Fruit fly (Drosophila melanogaster): ENCODE measurements around the gene LysRS.

The LysRS gene

DNA sequence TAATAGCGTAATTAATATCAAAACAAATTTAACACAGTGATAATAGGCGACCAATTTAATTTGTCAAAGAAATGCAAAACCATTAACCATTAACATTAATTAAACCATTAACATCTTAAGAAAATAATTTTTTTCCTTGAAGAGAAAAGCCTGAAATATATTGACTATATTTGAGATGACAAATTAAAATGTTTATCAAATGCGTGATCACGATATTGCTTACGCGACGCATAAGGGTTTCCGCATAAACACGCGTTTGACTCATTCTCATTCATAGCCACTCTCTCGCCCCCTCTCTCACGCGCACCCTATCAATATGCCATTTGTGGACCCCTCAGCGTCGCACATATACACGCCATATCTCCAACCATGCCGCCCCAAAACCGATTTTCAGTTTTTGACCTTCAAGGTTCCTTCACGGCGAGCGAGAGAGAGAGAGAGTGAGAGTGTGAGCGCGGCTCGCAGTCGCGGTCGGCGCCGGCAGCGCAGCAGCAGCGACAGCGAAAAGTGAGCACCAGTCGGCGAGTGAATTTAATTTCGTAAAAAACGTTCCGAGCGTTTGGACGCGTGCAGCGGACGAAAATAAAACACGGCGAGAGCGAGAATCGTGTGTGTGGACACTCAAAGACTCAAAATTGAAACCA lies 23.2 kb downstream of the LysRS start, which contains the start of gene Hex-A:
Hex-A (plus strand) TSS at position 317 of the 644 bp plus-strand sequence.
- TF ChIP-seq noc (tag; optimal IDR thresholded peaks at IDR 0.05) = peak; percentile 99

DNA sequence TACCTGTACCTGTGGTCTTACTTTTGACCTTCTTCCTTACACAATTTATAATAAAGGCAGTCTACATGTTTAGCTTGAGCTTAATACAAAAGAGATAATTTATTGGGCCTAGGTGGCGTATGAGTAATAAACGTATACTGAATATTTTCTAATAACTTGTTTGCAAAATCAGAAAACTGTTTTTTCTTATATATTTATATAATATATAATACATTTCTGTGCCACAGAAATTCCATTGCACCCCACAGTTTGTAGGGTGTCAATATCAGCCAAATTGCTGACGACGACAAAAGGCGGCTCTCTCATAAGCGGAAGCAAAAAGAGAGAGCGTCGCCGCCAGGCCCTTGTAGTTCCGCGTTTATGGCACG lies 23.8 kb downstream of the LysRS start:
- no peak for TF ChIP-seq noc (tag; optimal IDR thresholded peaks at IDR 0.05)

DNA sequence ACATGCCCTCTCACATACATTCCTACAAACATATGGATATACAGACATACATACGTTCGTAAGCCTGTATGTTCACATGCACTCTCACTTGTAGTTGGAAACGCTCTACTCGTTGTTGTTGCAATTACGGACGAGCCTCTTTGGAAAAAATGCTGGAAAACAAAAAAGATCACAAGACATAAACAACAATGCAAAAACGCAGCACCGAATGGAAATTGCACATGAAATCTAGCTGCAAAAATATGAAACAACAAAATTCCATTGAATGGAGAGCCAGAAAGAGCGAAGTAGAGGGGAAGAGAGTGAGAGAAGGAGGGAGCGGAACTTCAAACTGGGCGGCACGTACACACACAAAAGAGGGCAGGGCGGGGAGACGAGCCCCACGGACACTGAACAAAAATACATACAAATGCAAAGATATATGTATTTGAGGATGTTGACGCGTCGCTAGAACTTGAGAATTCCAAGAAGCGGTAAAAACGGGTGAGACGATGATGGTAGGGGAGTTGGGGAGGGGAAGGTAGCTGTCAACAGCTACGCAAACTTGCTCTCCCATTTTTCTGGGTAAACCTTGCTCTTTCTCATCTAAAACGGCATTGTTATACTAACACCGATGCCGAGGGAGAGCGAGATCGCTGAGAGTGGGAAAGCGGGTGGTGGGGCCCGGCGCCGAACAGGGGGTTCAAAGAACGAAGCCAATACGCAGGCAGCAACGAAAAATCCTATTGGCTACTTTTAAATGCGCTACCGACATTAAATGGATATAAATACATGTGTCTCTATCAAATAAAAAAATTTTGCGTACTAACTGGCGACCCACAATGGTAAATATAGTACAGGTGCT lies 24.4 kb downstream of the LysRS start:
- TF ChIP-seq noc (tag; optimal IDR thresholded peaks at IDR 0.05) = no peak

DNA sequence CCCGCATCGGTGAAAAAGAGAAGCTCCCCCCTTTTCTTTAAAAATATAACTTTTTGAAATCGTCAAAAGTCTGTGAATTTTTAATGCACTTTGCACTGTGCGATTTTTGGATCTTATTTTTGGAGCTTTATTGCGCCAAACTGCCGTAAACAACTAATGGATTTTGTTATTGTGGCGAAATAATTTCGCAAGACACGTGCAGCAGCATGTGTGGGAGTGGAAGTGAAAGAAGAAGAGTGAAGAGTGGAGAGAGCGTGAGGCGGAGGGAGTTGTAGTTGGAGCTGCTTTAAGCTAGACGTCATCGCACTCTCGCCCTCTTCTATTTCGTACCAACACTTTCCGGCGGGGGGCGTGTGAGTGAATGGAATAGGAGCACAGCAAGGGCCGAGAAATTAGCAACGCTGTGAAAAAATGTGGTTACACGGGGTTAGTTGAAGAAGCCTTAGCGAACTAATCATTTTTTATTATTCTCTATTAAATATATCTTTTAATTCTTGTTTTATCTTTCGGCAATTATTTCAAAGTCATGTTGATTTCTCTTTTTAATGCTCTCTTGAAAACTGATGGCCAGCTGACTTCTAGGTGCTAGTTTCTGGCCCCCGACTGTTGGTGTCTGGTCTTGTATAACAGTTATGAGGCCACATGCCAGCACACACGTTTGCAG lies 25.1 kb downstream of the LysRS start:
- peak; percentile 97 for TF ChIP-seq noc (tag; optimal IDR thresholded peaks at IDR 0.05)

DNA sequence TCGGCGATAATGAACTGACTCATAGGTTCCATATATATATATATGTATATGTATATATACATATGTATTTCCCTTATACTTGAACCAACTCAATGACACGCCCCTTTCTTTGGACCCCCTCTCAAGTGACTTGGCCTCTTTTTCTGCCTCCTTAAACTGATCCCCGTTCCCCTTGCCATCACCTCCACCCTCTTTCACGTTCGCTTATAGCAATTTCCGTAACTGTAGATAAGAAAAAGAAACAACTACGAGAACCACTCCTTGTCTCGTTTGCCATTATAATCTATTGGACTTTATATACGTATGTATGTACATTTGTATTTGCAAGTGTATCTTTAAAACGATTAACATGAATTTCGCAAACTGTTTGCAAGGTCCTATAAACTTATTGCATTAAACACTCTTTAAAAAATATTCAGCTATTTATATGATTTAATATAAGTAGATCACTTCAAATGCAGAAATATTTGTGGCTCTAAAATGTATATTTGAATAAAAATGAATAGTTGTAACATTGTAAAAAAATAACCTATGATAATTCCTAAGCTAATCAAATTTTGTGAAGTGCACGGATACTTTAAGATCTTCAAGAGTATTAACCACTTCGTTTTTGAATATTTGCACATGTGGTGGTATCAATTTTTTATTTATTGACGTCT lies 25.9 kb downstream of the LysRS start:
- peak; percentile 93 for TF ChIP-seq noc (tag; optimal IDR thresholded peaks at IDR 0.05)

DNA sequence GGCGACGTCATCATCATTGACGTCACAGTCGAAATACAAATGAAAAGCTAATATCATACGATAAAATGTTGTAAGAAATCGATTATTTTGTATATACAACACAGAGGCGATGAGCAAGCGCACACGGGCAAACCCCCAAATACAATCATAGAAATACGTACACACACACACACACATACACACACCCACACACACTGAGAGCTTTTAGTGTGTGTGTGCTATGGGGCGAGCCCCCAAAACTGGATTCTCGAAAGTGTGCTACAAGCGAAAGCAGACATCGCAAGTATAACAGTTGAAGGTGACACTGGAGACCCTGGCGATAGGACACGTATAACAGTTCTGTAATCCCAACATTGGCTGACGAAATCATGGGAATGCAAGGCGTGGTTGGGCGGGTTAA lies 26.8 kb downstream of the LysRS start:
- no peak for TF ChIP-seq noc (tag; optimal IDR thresholded peaks at IDR 0.05)

DNA sequence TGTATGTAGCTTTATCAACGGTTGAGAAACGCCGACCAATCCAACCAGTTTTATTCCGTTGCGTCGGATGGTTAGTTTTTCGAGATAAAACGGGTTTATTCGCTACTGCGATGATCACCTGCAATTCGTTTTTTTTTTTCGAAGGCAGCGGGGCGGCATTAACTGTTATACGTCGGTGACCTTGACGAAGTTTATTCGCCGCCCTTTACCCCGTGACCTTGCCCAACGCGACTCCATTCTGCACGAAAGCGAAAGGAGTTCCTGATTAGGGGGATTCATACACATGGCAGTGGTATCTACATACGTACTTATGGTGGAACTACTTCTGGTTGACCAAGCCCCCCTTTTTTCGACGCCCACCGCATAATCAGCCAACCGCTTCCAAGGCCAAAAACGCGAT lies 28.1 kb downstream of the LysRS start:
- TF ChIP-seq noc (tag; optimal IDR thresholded peaks at IDR 0.05) = no peak

DNA sequence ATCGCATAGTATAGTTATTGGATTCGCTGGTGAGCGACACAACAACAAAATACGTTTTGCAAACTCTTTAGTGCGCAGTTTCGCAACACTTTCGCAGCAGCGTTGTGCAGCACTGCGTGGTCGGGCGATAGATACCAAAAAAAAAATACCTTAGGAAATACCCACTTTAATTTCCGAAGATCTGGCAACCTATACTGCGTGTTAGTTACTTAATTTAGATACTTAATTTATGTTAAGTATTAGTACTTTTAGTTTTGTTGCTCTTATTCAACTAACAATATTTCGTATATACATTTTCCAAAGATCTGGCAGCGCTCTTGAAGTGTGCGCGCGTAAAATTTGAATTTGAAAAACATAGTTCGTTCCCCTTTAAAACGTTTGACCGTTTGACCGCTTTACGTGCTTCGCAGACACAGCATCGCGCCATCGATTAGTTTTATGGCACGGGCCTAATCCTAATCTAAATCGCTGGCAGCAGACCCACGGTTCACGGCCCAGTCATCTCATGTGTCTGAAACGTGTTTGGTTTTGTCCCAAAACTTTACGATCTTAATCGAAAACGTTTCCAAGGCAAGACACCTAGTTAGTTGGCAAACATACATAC lies 28.7 kb downstream of the LysRS start, which contains the start of gene LPCAT:
LPCAT (minus strand) TSS at position 70 of the 604 bp plus-strand sequence.
- TF ChIP-seq noc (tag; optimal IDR thresholded peaks at IDR 0.05) = no peak

DNA sequence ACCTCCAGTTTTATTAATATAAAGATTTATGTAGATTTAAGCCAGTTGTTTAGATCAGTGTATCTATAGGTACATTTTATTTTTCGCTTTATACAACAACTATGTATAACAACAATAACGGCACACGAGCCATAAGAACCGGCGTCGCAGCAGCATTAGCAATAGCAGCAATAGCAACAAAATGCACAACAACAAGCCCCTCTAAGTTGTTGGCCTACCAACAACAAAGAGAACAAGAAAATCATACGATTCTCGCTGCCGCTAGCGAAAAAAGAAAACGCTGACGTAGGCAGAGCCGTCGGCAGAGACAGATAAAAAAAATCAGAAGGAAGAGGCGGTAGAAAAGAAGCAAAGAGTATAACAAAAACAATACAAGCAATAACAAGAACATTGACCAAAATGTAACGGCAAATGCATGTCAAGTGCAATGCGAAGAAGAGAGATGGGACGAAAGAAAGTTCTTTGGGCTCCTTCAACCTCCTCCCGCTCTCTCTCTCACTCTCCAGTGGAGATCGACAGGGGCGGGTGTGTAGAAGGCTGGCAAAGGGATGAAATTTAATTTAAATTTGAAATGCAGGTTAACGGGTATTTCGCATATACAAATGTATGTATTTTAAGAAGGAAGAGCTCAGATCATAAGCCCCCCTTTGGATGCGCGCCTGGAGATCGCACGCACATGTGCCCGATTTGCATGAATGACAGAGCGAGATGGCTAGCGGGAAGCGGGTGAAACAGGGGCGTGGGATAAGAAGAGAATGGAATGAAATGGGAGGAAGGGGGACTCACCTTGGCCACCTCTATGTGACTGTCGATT lies 29.8 kb downstream of the LysRS start:
- peak; percentile 99 for TF ChIP-seq noc (tag; optimal IDR thresholded peaks at IDR 0.05)

DNA sequence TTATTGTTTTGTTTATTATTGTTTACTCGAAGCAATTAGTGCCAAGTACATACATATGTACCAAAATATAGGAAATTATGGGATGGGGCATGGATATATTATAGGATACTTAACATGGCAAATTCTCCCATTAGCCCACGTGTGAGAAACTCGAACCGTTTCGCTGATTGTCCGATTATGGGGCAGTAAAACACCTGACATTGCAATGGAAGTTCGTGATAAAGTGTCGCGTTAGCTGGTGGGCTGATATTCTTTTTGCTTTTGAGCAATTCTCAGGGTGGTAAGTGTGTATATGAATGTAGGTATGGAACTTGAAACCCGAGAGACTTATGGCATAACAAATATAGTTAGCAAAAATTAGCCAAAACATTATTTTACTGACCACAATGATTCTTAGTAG lies 30.7 kb downstream of the LysRS start:
- TF ChIP-seq noc (tag; optimal IDR thresholded peaks at IDR 0.05) = no peak

DNA sequence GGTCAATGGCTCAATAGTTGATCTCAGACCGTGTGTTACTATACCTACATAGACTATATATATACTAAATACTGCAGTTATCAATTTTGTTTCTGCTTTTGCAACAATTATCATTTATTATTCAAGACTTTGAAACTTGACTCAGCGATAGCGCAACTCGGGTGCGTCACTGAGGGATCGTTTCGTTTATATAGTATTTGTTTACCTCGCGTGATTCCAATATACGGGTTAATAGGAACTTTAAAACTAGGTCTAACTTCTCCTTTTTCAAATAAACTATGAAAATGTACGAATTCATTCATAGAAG lies 31.4 kb downstream of the LysRS start:
- no peak for TF ChIP-seq noc (tag; optimal IDR thresholded peaks at IDR 0.05)

DNA sequence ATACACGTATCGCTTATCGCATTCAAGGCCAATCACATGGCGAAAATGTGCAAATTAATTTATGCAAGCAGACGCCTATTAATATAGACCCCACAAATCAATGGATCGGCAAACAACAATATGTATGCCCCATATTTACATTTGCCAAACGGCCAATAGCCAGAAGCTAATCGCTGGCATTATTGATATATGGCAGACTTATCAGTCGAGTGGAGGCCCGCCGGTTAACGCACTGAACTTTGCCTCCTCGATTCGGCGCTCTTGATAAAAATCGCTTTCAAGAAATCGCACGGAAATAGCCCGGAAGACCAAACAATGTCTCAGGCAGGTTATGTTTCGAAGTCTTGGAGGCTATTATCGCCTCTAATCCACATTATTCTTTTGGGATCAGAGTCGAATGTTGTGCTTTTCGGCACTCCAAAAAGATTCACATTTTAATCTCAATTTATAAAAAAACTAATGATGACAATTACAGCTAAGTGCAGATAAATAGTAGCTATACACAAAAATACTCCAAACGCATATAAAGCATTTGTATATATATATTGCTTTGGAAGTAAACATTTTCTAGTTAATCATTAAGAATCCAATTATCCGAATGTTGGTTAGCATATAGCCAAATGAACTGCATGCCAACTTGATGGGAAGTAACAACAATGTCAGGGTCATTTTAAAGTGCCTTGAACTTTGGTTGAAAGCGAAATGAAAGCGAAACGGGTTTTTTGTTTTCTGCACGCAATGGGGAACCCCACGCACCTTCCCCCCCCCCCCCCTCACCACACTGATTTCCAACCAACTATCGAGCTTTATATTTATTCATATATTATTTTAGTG lies 32.0 kb downstream of the LysRS start:
- TF ChIP-seq noc (tag; optimal IDR thresholded peaks at IDR 0.05) = no peak

DNA sequence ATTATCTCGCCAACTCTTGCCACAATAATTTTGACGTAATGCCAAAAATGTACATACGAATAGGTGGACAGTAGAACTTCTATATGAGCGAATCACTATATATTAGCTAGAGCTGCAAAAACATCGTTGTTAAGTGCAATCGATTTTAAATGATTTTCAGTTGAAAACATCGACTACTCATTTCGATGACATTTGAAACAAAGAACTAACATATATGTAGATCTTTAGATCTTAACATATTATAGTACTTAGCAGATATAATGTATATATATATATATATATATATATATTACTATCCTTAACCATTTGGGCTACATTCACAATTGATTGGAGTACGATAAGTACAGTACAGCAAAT lies 32.6 kb downstream of the LysRS start, which contains the start of gene CG42395:
CG42395 (minus strand) TSS at position 101 of the 357 bp plus-strand sequence.
- no peak for TF ChIP-seq noc (tag; optimal IDR thresholded peaks at IDR 0.05)

DNA sequence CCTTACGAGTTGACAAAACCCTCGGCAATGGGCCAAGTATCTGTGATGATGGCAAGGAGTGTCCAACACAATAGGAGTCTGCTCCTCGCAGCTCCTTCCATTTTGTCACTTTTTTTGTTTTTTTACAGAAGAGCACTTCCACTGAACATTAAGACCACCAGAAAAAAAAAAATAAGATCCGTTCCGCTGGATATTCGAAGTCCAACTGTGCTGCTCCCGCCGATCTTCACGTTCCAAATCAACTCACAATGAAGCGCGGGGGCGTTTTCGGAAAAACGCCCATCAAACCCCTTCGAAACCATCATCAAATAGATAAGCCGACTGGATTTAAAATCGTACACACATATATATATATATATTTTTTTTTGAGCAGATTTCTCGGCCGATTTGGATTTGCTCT lies 37.5 kb downstream of the LysRS start, which contains the start of gene Cubn:
Cubn (minus strand) TSS at position 101 of the 400 bp plus-strand sequence.
- no peak for TF ChIP-seq noc (tag; optimal IDR thresholded peaks at IDR 0.05)
